Worm (Caenorhabditis elegans) whole organism, early embryonic: Measurements from ENCODE around the gene fipr-14.

Source experiments
- ama-1 ChIP-seq: fragments of 150-350 bp; optimal IDR thresholded peaks from 2 replicates; lab custom pipeline; 2014
- ets-7 ChIP-seq: sonication (generic microtip); optimal IDR thresholded peaks from 2 replicates; lab custom pipeline; 2016; ENCODE audit warnings: missing genotype, missing genetic modification characterization, missing compliant biosample characterization
- flt-1 ChIP-seq: fragments of 200-800 bp; sonication (Bioruptor generic); IDR thresholded peaks from 2 replicates; pipeline ENCODE4 v1.3.6; 2022; ENCODE audit warnings: missing genetic modification characterization, missing compliant biosample characterization
- hmbx-1 ChIP-seq: sonication (generic microtip); optimal IDR thresholded peaks from 2 replicates; lab custom pipeline; 2016; ENCODE audit warnings: mild to moderate bottlenecking, missing genetic modification characterization, missing compliant biosample characterization
- hmg-4 ChIP-seq: fragments of 200-800 bp; sonication (Bioruptor generic); optimal IDR thresholded peaks from 2 replicates; lab custom pipeline; 2018; ENCODE audit warnings: mild to moderate bottlenecking, missing genetic modification characterization, missing compliant biosample characterization
- hnd-1 ChIP-seq: sonication (generic microtip); optimal IDR thresholded peaks from 2 replicates; lab custom pipeline; 2016; ENCODE audit warnings: missing genetic modification characterization, missing compliant biosample characterization
- pes-1 ChIP-seq: fragments of 200-800 bp; sonication (Bioruptor generic); IDR thresholded peaks from 2 replicates; pipeline ENCODE4 v1.3.6; 2022; ENCODE audit warnings: missing genetic modification reagents, missing genetic modification characterization, missing compliant biosample characterization
- scrt-1 ChIP-seq: fragments of 200-800 bp; sonication (Bioruptor generic); IDR thresholded peaks from 2 replicates; pipeline ENCODE4 v1.3.6; 2022; ENCODE audit warnings: missing genetic modification characterization, missing compliant biosample characterization
- sea-1 ChIP-seq: fragments of 200-800 bp; sonication (Bioruptor generic); conservative IDR thresholded peaks from 2 replicates; pipeline ENCODE4 v1.3.6; 2022; ENCODE audit warnings: missing genetic modification characterization, missing compliant biosample characterization
- tra-4 ChIP-seq: sonication (generic microtip); optimal IDR thresholded peaks from 2 replicates; lab custom pipeline; 2017; ENCODE audit warnings: missing genetic modification characterization, missing compliant biosample characterization

DNA sequence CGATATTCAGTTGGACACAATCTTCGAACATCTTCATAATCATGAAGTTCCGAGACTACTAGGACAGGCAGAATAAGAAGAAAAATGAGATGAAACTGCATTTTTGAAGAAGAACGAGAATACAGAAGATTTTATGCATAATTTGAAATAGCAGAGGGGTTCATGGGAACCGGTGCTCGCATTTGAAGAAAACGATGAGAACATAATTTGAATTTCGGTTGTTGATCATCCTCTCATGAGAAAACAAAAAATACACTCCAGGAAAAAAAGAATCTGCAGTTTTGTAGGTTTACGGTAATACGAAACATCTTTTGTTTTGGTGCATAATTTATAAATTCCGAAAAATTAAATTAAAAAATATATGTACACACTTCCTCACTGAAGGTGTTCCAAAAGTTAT, 9.0 kb downstream of the fipr-14 start, which contains the start of gene srlf-11:
- TF ChIP-seq hmbx-1 (tag; lab: Kevin White, UChicago) (no peak), ama-1 (no peak), tra-4 (no peak), flt-1 (GFP tag; lab: Robert Waterston, UW) (no peak), pes-1 (GFP tag; lab: Robert Waterston, UW) (no peak), ets-7 (tag; lab: Kevin White, UChicago) (no peak), hnd-1 (tag; lab: Kevin White, UChicago) (no peak), scrt-1 (no peak), hmg-4 (GFP tag; lab: Kevin White, UChicago) (no peak), sea-1 (no peak)
